Fruit fly (Drosophila melanogaster): ENCODE data around the gene CG15459.

Gene CG15459

DNA sequence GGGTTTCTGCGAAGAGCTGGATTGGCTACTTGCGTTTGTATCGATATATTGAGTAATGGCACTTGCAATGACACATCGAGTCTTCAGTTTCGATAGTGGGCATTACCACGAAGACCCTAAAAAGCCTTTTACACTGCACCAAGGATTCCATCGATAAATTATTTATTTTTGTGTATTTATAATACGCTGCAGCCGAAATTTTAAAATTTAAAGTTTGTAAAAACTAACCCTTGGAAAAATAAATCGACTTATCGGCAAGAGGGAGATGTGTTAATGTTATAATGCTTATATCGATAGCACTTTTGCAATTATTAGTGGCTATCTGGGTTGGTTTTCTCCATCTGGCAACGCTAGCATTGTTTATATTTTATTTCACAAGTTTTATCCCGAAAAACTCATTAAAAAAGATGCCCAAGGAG, 10.4 kb upstream of the CG15459 start, which contains the start of the genes Pp4-19C and cactin (continued):
- TF ChIP-seq HLH3B (GFP tag; IDR thresholded peaks at IDR 0.05) (no peak), tio (GFP tag; optimal IDR thresholded peaks at IDR 0.05) (no peak), aop (GFP tag; IDR thresholded peaks at IDR 0.05) (no peak), pros (GFP tag; optimal IDR thresholded peaks at IDR 0.05) (no peak), CG12299 (tag; optimal IDR thresholded peaks at IDR 0.05) (no peak), bcd (GFP tag; optimal IDR thresholded peaks at IDR 0.05) (no peak), CG8944 (GFP tag; optimal IDR thresholded peaks at IDR 0.05) (peak; percentile 41), lbe (GFP tag; optimal IDR thresholded peaks at IDR 0.05) (peak; percentile 6), CG6254 (GFP tag; optimal IDR thresholded peaks at IDR 0.05) (no peak), h (optimal IDR thresholded peaks at IDR 0.05) (no peak), CG4404 (GFP tag; IDR thresholded peaks at IDR 0.05) (no peak), zf30C (GFP tag; optimal IDR thresholded peaks at IDR 0.05) (no peak), kay (GFP tag; optimal IDR thresholded peaks at IDR 0.05) (peak; percentile 71), tup (GFP tag; optimal IDR thresholded peaks at IDR 0.05) (no peak), dysf (GFP tag; IDR thresholded peaks at IDR 0.05) (no peak), MESR4 (GFP tag; optimal IDR thresholded peaks at IDR 0.05) (no peak), Atf3 (GFP tag; optimal IDR thresholded peaks at IDR 0.05) (no peak), Hand (GFP tag; optimal IDR thresholded peaks at IDR 0.05) (no peak), CG7786 (GFP tag; optimal IDR thresholded peaks at IDR 0.05) (peak; percentile 29), Scr (GFP tag; IDR thresholded peaks at IDR 0.05; ENCODE audit: partially characterized antibody) (peak; percentile 91), CG10654 (GFP tag; optimal IDR thresholded peaks at IDR 0.05) (no peak), BtbVII (GFP tag; optimal IDR thresholded peaks at IDR 0.05) (no peak), CG12071 (GFP tag; optimal IDR thresholded peaks at IDR 0.05) (no peak), bbx (GFP tag; IDR thresholded peaks at IDR 0.05; ENCODE audit: partially characterized antibody) (no peak; the same call in 1 of the 2 replicates), Dad (GFP tag; optimal IDR thresholded peaks at IDR 0.05) (no peak), yki (optimal IDR thresholded peaks at IDR 0.05) (no peak), CG5953 (GFP tag; IDR thresholded peaks at IDR 0.05) (no peak), dmrt99B (tag; optimal IDR thresholded peaks at IDR 0.05) (no peak), CG1832 (GFP tag; optimal IDR thresholded peaks at IDR 0.05) (no peak), so (GFP tag; IDR thresholded peaks at IDR 0.05) (no peak), ftz-f1 (GFP tag; optimal IDR thresholded peaks at IDR 0.05) (no peak), ERR (GFP tag; optimal IDR thresholded peaks at IDR 0.05) (no peak), CG9727 (GFP tag; optimal IDR thresholded peaks at IDR 0.05) (no peak), nerfin-2 (GFP tag; IDR thresholded peaks at IDR 0.05; ENCODE audit: partially characterized antibody) (peak; percentile 86), E2f2 (GFP tag; IDR thresholded peaks at IDR 0.05) (peak; percentile 15; the same call in 1 of the 2 replicates), Sry-β (GFP tag; optimal IDR thresholded peaks at IDR 0.05) (no peak), CG13894 (tag; optimal IDR thresholded peaks at IDR 0.05) (no peak), CG16779 (GFP tag; IDR thresholded peaks at IDR 0.05) (no peak), Usf (GFP tag; optimal IDR thresholded peaks at IDR 0.05) (no peak), grn (GFP tag; optimal IDR thresholded peaks at IDR 0.05) (no peak), shn (GFP tag; optimal IDR thresholded peaks at IDR 0.05) (peak; percentile 1), CG17186 (GFP tag; optimal IDR thresholded peaks at IDR 0.05) (peak; percentile 34), TFAM (GFP tag; optimal IDR thresholded peaks at IDR 0.05) (no peak), Nf-YB (GFP tag; optimal IDR thresholded peaks at IDR 0.05) (peak; percentile 48), CG5180 (GFP tag; optimal IDR thresholded peaks at IDR 0.05) (no peak), Mrtf (GFP tag; IDR thresholded peaks at IDR 0.05) (no peak), CG11504 (tag; optimal IDR thresholded peaks at IDR 0.05) (no peak), CG7839 (tag; optimal IDR thresholded peaks at IDR 0.05) (no peak), CG15601 (tag; optimal IDR thresholded peaks at IDR 0.05) (no peak), Adf1 (GFP tag; IDR thresholded peaks at IDR 0.05) (no peak), p53 (GFP tag; optimal IDR thresholded peaks at IDR 0.05) (no peak), Oaz (GFP tag; IDR thresholded peaks at IDR 0.05) (no peak)
